Fruit fly (Drosophila melanogaster): ENCODE measurements around the gene CG12539.

Gene CG12539

DNA sequence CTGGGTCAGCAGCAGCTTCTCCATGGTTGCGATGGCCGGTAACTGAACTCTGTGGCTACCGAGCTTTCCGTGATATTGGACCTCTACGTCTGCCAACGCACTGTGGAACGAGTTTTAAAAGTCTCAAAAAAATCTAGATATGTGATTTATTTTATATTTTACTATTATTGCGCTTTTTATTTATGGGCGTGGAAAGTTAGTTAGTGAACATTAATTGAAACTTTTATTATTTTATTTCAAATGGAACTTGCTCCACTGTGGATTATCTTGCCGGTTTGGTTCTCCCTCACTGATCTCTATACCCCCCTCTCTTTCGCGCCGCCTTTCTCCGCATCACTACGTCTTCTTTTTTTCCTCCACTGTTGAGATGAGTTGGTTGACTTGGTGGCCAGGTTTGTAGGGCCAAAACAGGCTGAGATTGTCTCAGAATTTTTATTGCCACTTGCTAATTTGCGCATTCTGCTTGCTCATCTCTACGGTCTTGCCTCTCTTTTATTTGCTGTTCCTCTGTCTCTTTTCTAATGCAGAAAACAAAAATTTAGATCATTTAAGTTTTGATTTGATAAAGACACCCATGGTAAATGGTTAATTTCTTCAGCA lies 4.3 kb upstream of the CG12539 start, which contains the start of gene CG9522:
Gene CG9522 (minus strand): TSS at position 54 of the 600 bp plus-strand sequence.
- no peak for TF ChIP-seq CG17801 (GFP tag; optimal IDR thresholded peaks at IDR 0.05; ENCODE audit: partially characterized antibody)

DNA sequence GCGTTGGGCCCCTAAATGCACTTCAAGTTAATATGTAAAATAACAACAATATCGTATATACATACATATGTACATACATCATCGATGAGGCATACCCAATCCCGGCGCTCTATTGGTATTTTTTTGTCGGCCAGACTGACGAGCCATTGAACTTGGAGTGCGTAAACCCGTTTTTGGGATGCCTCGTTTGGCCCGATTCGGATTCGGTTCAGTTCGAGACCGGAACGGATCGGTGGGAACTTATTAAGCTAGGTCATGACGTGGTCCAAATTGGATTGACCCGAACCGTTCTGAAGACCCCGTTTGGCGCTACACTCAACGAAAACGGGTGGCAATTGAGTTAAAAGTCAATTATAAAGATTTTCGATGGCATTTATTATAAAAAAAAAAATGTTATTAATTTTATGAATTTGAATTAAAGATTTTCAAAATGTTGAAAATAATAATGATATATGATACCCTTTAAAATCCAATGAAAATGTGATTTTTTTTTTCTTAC lies 1.6 kb upstream of the CG12539 start:
- no peak for TF ChIP-seq CG17801 (GFP tag; optimal IDR thresholded peaks at IDR 0.05; ENCODE audit: partially characterized antibody)

DNA sequence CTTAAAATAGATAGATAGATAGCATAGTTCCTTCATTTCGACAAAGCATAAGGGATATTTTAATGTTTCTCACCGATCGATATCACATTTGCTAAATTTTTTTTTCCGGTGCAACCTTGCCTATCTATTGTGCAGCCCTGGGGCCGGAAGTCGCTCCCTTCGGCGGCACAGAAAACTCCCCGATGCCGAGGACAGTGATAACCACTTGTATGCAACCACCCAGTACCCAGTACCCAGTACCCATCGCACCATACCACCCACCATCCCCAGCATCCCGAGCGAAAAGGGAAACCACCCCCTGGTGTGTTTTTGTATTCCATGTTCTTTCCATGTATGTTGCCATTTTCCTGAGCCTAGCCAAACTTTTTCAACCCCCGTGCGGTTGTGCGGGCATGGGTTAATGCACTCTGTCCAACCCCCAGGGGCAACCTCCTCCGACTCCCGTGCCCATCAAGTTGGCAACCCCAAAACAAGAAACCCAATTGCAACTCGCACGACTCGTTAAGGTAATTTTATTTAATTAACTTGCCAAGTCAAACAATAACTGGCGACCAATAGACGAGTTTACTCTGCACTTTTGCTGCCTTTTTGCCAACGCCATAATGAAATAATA lies 2.6 kb downstream of the CG12539 start:
- TF ChIP-seq CG17801 (GFP tag; optimal IDR thresholded peaks at IDR 0.05; ENCODE audit: partially characterized antibody): no peak

DNA sequence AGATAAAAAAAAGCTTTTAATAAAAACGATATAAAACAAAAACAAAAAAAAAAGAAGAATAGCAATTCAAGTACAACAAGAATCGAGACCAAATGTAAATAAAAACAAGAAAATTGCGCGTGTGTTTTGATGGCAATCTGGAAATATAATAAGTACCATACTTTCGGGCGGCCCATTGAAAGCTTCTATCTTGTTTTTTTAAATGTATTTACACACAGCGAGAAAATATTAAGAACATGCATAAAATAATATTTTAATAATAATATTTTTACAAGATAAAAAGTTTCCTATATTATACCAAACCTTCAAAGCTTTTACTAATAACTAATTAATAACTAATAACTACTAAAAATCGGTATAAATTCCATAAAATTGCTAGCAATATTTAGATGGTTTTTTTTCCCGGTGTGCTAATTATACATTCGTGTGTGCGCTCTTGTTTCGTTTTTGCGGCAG lies 4.1 kb downstream of the CG12539 start:
- TF ChIP-seq CG17801 (GFP tag; optimal IDR thresholded peaks at IDR 0.05; ENCODE audit: partially characterized antibody): peak; percentile 87

DNA sequence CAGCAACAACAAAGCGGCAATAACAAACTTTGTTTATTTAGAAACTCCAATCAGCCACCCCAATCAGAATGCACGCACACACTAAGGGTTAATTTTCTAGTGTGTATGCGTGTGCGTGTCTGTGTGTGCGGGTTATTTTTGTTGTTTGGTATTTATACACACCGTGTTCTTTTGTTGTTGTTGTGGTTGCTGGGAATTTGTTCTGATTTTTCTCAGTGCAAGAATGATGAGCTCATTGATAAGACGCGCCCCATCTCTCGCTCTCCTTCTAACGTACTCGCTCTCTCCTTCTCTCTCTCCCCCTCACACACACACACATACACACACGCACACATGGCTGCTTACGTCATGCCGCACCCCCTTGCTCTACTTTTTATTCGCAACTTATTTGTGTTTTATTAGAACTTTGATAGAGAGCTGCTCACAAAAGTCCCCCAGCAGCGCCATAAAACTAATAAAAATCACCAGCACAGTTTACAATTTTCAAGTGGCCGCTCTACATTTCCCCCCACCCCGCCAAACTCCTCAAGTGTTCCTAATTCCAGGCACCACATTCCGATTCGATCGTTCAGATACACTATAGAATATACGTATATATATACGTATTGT lies 4.7 kb downstream of the CG12539 start:
- TF ChIP-seq CG17801 (GFP tag; optimal IDR thresholded peaks at IDR 0.05; ENCODE audit: partially characterized antibody): no peak

DNA sequence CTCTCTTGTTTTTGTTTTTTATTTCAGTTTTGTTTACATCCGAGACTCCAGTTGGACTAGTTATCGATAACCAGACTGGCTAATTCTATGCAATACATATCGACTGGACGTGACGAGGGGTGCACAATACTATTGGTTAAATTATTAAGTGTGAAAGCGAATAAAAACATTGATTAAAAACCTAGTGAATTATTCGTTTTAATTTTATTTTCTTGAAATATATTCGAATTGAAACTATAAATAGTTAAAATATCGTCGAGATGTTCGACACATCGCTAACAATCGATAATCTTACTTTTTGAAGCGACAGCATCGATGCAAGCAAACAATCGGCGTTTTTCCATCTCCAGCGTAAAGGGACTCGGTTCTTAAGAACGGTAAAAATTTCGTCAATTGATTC lies 5.5 kb downstream of the CG12539 start, which contains the start of the genes CG32590 and Flo2:
Gene CG32590 (minus strand): TSS at position 60 of the 400 bp plus-strand sequence.
Gene Flo2 (plus strand): TSS at position 330 of the 400 bp plus-strand sequence.
- TF ChIP-seq CG17801 (GFP tag; optimal IDR thresholded peaks at IDR 0.05; ENCODE audit: partially characterized antibody): peak; percentile 82

DNA sequence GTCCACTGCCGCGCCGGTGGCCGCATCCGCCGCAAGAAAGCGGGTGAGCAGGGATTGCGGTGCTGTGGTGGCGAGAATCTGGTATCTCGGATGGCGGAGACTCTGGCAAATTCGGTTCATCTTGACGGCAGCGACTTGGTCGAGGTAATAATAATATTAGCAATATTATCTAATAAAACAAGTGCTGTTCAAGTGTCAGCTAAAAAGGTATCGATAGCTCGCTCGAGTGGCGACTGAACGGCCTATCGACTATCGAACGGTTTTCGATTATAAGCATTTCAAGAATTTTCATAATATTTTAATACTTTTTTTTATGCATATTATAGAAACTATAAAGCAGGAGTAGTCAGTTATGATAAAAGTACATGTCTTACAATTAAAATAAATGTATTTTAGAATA lies 6.6 kb downstream of the CG12539 start, which contains the start of gene Grx5:
Gene Grx5 (minus strand): TSS at position 216 of the 400 bp plus-strand sequence.
- no peak for TF ChIP-seq CG17801 (GFP tag; optimal IDR thresholded peaks at IDR 0.05; ENCODE audit: partially characterized antibody)

DNA sequence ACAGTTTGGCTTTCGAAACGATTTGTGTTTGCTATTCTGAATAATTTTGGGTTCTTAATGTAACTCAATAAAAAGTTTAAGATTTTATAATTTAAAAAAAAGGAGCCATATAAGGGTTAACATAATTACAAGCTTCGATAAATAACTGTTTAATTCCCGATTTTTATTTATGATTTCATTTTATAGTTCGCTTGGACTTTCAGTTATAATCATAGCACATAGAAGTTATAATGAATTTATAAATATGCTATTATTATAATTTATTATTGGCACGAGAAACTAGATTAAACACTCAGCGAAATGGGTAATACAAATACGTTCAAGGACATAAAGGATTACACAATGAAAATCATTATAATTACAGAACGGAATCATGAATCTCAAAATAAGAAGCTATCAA lies 8.1 kb downstream of the CG12539 start, which contains the start of gene CG14410:
Gene CG14410 (plus strand): TSS at position 301 of the 400 bp plus-strand sequence.
- no peak for TF ChIP-seq CG17801 (GFP tag; optimal IDR thresholded peaks at IDR 0.05; ENCODE audit: partially characterized antibody)

DNA sequence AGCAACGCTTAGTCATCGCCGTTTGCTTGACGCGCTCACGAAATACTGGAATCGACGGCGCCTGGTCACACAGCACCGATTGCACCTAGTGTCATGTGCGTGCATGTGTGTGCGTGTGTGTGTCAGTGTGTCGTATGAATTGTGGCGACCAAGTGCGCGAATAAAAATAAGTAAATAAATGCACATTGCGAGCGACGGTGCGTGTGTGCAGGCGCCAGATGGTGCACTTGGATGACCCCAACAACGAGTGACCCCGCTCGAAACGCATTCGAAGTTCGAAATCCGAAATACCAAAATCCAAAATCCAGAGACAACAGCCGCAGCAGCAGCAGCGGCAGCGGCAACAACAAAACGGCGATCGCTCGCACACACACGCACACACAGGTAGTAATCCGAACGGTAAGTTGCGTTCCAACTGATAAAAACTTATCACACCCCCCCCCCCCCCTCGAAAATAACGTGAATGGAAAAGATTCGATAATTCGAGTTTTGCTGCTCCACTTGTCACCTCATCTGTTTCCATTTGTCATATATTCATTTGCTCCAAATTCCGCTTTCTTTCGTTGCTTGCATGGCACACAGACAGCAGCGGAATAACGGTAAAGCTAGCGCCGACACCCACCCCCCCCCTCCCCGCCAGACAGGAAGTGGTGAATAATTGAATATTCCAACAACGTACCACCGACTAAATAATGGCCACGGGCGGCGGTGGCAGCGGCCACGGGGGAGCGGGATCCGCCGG lies 11.8 kb downstream of the CG12539 start, which contains the start of gene CG14411:
Gene CG14411 (plus strand): TSS at position 86 of the 742 bp plus-strand sequence.
- no peak for TF ChIP-seq CG17801 (GFP tag; optimal IDR thresholded peaks at IDR 0.05; ENCODE audit: partially characterized antibody)

DNA sequence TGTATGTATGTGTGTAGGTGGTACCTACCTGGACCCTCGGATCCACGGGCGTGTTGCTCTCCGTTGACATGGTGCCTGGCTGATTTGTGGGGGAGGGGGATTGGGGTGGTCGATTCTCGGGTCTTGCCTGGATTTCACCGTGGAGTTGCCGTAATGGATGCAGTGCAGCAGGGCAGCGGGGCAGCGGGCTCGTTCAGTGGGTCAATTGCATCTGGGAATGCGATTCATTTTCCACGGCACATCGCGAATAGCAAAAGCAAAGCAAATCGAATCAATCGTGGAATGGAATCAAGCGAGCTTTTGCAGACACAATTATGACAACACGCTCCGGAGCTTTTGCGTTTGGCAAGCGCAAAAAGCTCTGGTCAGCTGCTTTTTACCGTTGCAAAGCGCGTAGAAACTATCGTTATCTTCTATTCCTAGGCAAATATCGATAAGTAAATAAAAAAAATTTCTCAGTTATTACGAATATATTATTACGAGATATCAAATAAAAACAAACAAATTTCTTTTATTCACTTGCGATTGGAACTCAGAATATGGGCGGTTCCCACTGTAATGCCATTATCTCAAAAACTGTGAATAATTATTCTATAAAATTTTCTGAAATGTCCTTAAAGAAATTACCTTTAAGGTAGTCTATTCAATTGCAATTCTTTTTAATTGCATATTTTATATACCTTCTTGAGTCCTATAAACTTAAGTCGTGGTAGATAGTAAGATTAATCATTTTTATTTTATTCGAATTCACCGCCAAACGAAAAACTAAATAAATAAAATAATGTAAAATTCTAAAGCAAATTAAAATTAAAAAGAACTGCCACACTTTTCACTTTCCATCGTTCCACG lies 12.6 kb downstream of the CG12539 start, which contains the start of gene CG14408:
Gene CG14408 (minus strand): TSS at position 321 of the 849 bp plus-strand sequence.
- no peak for TF ChIP-seq CG17801 (GFP tag; optimal IDR thresholded peaks at IDR 0.05; ENCODE audit: partially characterized antibody)

DNA sequence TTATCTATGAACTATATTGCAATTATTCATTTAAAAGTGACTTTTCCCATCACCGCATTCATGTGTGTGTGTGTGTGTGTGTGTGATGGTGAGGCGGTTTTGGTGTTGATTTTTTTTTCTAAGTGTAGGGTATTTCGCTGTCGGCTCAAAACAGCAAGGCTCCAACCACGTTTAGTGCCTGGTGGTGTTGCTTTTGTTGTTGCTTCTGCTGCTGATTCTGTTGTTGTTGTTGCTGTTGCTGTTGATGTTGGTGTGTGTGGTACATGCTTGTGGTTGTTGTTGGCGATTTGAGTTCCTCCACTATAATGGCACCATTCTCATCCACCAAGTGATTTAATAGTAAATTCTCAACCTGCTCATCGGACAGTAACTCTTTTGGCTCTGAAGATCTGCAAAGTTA lies 16.9 kb downstream of the CG12539 start:
- no peak for TF ChIP-seq CG17801 (GFP tag; optimal IDR thresholded peaks at IDR 0.05; ENCODE audit: partially characterized antibody)

DNA sequence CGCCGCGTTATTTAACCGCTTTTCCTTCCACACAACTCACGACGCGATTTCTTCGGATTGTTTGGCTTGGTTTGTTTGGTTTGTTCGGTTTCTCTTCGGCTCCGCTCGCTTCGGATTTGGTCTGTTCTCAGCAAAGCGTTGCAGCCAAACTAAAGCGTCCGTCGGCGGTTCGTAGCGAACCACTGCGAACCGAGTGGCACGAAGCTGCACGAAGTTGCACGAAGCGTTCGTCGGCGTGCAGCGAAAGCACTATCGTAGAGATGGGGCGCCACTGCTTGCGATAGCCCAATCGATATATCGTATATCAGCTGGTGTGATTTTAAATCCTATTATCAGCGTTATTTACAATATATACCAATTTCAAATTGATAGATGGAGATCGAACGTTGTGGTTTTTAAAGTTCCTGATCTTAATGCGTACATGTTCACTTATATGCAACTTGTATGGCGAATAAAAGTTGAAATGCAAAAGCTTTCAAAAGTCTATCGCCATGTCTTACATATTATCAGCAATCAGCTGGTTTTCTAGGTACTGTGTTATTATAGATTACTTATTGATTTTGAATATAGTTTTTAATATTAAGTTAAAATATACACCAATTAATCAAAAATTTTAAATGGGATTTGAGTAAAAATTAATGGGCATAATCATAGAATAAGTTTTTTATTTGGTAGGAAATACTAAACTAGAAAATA lies 18.5 kb downstream of the CG12539 start, which contains the start of gene rut:
Gene rut (minus strand): TSS at position 152 of the 696 bp plus-strand sequence.
- no peak for TF ChIP-seq CG17801 (GFP tag; optimal IDR thresholded peaks at IDR 0.05; ENCODE audit: partially characterized antibody)

DNA sequence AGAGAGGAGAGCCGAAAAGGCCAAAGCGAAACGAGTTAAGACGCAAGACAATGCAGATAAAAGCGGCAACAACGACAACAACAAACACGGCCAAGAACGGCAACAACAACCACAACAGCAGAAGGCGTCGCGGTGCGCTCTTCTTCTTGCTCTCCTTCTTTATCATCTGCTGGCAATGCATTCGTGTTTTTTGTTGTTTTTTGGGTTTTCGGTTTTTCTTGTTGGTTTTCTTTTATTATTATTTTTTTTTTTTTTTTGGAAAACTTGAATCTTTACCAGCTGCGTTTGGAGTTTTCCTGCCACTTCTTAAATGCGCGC lies 19.1 kb downstream of the CG12539 start:
- no peak for TF ChIP-seq CG17801 (GFP tag; optimal IDR thresholded peaks at IDR 0.05; ENCODE audit: partially characterized antibody)
